Worm (Caenorhabditis elegans) whole organism, midembryonic: ENCODE results near the gene irld-22.

ENCODE experiments used
- T22C8.4 ChIP-seq: fragments of 200-800 bp; sonication (Bioruptor generic); IDR thresholded peaks from 2 replicates; pipeline ENCODE4 v1.3.6; 2022; ENCODE audit warnings: missing genetic modification characterization, missing compliant biosample characterization
- flt-1 ChIP-seq: fragments of 200-800 bp; sonication (Bioruptor generic); IDR thresholded peaks from 2 replicates; pipeline ENCODE4 v1.3.6; 2022; ENCODE audit warnings: missing genetic modification characterization, missing compliant biosample characterization
- med-1 ChIP-seq: sonication (generic microtip); optimal IDR thresholded peaks from 2 replicates; lab custom pipeline; 2017; ENCODE audit warnings: missing genetic modification characterization, mild to moderate bottlenecking, missing compliant biosample characterization, antibody characterized with exemption, missing genetic modification reagents; ENCODE audit not compliant: insufficient read depth
- ref-1 ChIP-seq: fragments of 200-800 bp; sonication (Bioruptor generic); conservative IDR thresholded peaks from 2 replicates; pipeline ENCODE4 v1.3.6; 2022; ENCODE audit warnings: missing genetic modification reagents, missing genetic modification characterization, missing compliant biosample characterization
- tab-1 ChIP-seq: fragments of 200-800 bp; sonication (Bioruptor generic); IDR thresholded peaks from 2 replicates; pipeline ENCODE4 v1.3.6; 2022; ENCODE audit warnings: missing genetic modification characterization, missing compliant biosample characterization
- ztf-23 ChIP-seq: fragments of 200-800 bp; sonication (Bioruptor generic); IDR thresholded peaks from 2 replicates; pipeline ENCODE4 v1.3.6; 2022; ENCODE audit warnings: missing genetic modification reagents, missing genetic modification characterization, missing compliant biosample characterization
- ztf-29 ChIP-seq: fragments of 200-800 bp; sonication (Bioruptor generic); IDR thresholded peaks from 2 replicates; pipeline ENCODE4 v1.3.6; 2022; ENCODE audit warnings: missing genetic modification reagents, missing genetic modification characterization, missing compliant biosample characterization

- TF ChIP-seq ref-1 (GFP tag; lab: Robert Waterston, UW) (no peak), ztf-29 (GFP tag; lab: Robert Waterston, UW) (no peak), T22C8.4 (no peak), flt-1 (no peak), ztf-23 (no peak), tab-1 (GFP tag; lab: Robert Waterston, UW) (no peak), med-1 (GFP tag; lab: Kevin White, UChicago) (no peak)
Measured at ce11 chrV:3877242-3877641, 22.8 kb downstream of the irld-22 start.
